Fruit fly (Drosophila melanogaster): ENCODE measurements around the gene CG11262.
A peak's percentile ranks its signal among the peaks of the same experiment; 100 is the strongest.

The CG11262 gene

DNA sequence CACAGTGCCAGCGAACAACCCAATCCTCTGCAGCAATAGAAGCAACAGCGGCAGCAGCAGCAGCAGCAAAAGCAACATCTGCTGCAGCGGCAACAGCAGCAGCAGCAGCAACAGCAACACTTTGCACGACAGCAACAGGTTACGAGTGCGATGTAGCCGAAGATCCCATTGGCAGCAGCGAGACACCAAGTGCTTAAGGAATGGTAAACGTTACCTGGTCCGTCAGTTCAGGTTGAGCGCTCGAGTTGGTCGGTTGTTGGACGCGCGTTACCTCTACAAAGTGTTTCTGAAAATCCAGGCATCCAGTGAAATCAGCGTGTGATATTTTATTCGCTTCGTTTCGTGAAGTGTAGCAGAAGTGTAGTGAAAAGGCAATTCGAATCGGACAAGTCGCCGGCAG, 33.8 kb downstream of the CG11262 start, which contains the start of gene CG17672 (continued):
- TF ChIP-seq Dll (GFP tag; IDR thresholded peaks at IDR 0.05; ENCODE audit: partially characterized antibody) (no peak), crol (GFP tag; IDR thresholded peaks at IDR 0.05) (no peak)

- TF ChIP-seq sens (GFP tag), result peak; percentile 79
- TF ChIP-seq NC2α (GFP tag; optimal IDR thresholded peaks at IDR 0.05), result no peak
- no peak for TF ChIP-seq unc-4 (GFP tag; IDR thresholded peaks at IDR 0.05; ENCODE audit: partially characterized antibody)
- TF ChIP-seq Xrp1 (GFP tag; IDR thresholded peaks at IDR 0.05), result no peak; the same call in 1 of the 2 replicates
- no peak for TF ChIP-seq Aef1 (GFP tag; IDR thresholded peaks at IDR 0.05)
- no peak for TF ChIP-seq CG11093 (GFP tag; IDR thresholded peaks at IDR 0.05)
- TF ChIP-seq nerfin-2 (GFP tag; IDR thresholded peaks at IDR 0.05; ENCODE audit: partially characterized antibody), result no peak
- TF ChIP-seq pan (optimal IDR thresholded peaks at IDR 0.05), result no peak
- peak in 1 of 2 experiments; percentile 53 for TF ChIP-seq pan (GFP tag; optimal IDR thresholded peaks at IDR 0.05 in 1 of 2, IDR thresholded peaks at IDR 0.05 in 1 of 2)
- no peak for TF ChIP-seq CG2116 (GFP tag; optimal IDR thresholded peaks at IDR 0.05)
- TF ChIP-seq CG12769 (tag; optimal IDR thresholded peaks at IDR 0.05), result peak; percentile 20
- no peak for TF ChIP-seq CG11085 (GFP tag; IDR thresholded peaks at IDR 0.05)
- peak in 1 of 2 experiments; percentile 16 for TF ChIP-seq Pdp1 (GFP tag; optimal IDR thresholded peaks at IDR 0.05)
- peak; percentile 19 for TF ChIP-seq CG17829 (tag; optimal IDR thresholded peaks at IDR 0.05)
- no peak for TF ChIP-seq Hmx (GFP tag; optimal IDR thresholded peaks at IDR 0.05)
- peak; percentile 22 for TF ChIP-seq CG2120 (GFP tag; optimal IDR thresholded peaks at IDR 0.05)
- no peak for TF ChIP-seq Taf1 (GFP tag; IDR thresholded peaks at IDR 0.05)
- TF ChIP-seq cwo (GFP tag; optimal IDR thresholded peaks at IDR 0.05), result no peak
- TF ChIP-seq CG4282 (GFP tag; optimal IDR thresholded peaks at IDR 0.05), result no peak
- peak; percentile 33 for TF ChIP-seq zf30C (GFP tag; optimal IDR thresholded peaks at IDR 0.05)
- no peak for TF ChIP-seq Opbp (GFP tag; IDR thresholded peaks at IDR 0.05; ENCODE audit: partially characterized antibody)
- peak; percentile 49 for TF ChIP-seq CG7839 (tag; optimal IDR thresholded peaks at IDR 0.05)
- TF ChIP-seq Hr51 (GFP tag; optimal IDR thresholded peaks at IDR 0.05), result peak in 1 of 2 experiments; percentile 58
- TF ChIP-seq croc (GFP tag; conservative IDR thresholded peaks at IDR 0.05), result no peak
- 0 out of 3 replicates have a peak, but pooled peaks have one; percentile 20 for TF ChIP-seq tgo (GFP tag; IDR thresholded peaks at IDR 0.05)
- no peak for TF ChIP-seq CG6791 (GFP tag; IDR thresholded peaks at IDR 0.05; ENCODE audit: partially characterized antibody)
- no peak for TF ChIP-seq dati (GFP tag; IDR thresholded peaks at IDR 0.05)
- TF ChIP-seq HHEX (GFP tag; optimal IDR thresholded peaks at IDR 0.05), result peak; percentile 27
- TF ChIP-seq CG8359 (GFP tag; optimal IDR thresholded peaks at IDR 0.05; ENCODE audit: borderline replicate concordance), result no peak
- TF ChIP-seq CG7745 (tag; optimal IDR thresholded peaks at IDR 0.05), result no peak
- no peak for TF ChIP-seq CG31388 (GFP tag; optimal IDR thresholded peaks at IDR 0.05)
- TF ChIP-seq sqz (GFP tag; optimal IDR thresholded peaks at IDR 0.05), result no peak
- peak; percentile 32 for TF ChIP-seq Xbp1 (GFP tag; optimal IDR thresholded peaks at IDR 0.05)
- TF ChIP-seq CG14965 (GFP tag; optimal IDR thresholded peaks at IDR 0.05; ENCODE audit: borderline replicate concordance), result no peak
- TF ChIP-seq row (GFP tag; IDR thresholded peaks at IDR 0.05), result peak; percentile 63
- no peak for TF ChIP-seq CG42726 (GFP tag; IDR thresholded peaks at IDR 0.05; ENCODE audit: partially characterized antibody)
- TF ChIP-seq CG11504 (tag; optimal IDR thresholded peaks at IDR 0.05), result peak; percentile 61
- TF ChIP-seq CG10147 (GFP tag; optimal IDR thresholded peaks at IDR 0.05), result no peak
- TF ChIP-seq NC2β (GFP tag; optimal IDR thresholded peaks at IDR 0.05), result no peak
- peak; percentile 30 for TF ChIP-seq CG13424 (tag; optimal IDR thresholded peaks at IDR 0.05)
- TF ChIP-seq CG10979 (tag; optimal IDR thresholded peaks at IDR 0.05), result peak; percentile 3
- TF ChIP-seq CG3407 (GFP tag; optimal IDR thresholded peaks at IDR 0.05), result no peak
- TF ChIP-seq gce (GFP tag; IDR thresholded peaks at IDR 0.05), result no peak
- peak; percentile 53 for TF ChIP-seq gem (tag; optimal IDR thresholded peaks at IDR 0.05)
- no peak for TF ChIP-seq CG12155 (GFP tag; optimal IDR thresholded peaks at IDR 0.05)
Observed at dm6 chr3L:13030055-13030634, 35.2 kb downstream of the CG11262 start.

Data from whole organism, embryonic.